Worm (Caenorhabditis elegans) whole organism, midembryonic: ENCODE measurements around the gene cdk-4.

Experiments used
- T22C8.4 ChIP-seq: fragments of 200-800 bp; sonication (Bioruptor generic); IDR thresholded peaks from 2 replicates; pipeline ENCODE4 v1.3.6; 2022; ENCODE audit warnings: missing genetic modification characterization, missing compliant biosample characterization
- cog-1 ChIP-seq: sonication (generic microtip); optimal IDR thresholded peaks from 2 replicates; lab custom pipeline; 2016; ENCODE audit warnings: missing genetic modification characterization, missing compliant biosample characterization
- flt-1 ChIP-seq: fragments of 200-800 bp; sonication (Bioruptor generic); IDR thresholded peaks from 2 replicates; pipeline ENCODE4 v1.3.6; 2022; ENCODE audit warnings: missing genetic modification characterization, missing compliant biosample characterization
- klf-2 ChIP-seq: fragments of 200-800 bp; sonication (Bioruptor generic); conservative IDR thresholded peaks from 2 replicates; pipeline ENCODE4 v1.3.6; 2022; ENCODE audit warnings: missing genetic modification reagents, missing genetic modification characterization, missing compliant biosample characterization
- med-1 ChIP-seq: sonication (generic microtip); optimal IDR thresholded peaks from 2 replicates; lab custom pipeline; 2017; ENCODE audit warnings: missing genetic modification characterization, mild to moderate bottlenecking, missing compliant biosample characterization, antibody characterized with exemption, missing genetic modification reagents; ENCODE audit not compliant: insufficient read depth
- ref-1 ChIP-seq: fragments of 200-800 bp; sonication (Bioruptor generic); conservative IDR thresholded peaks from 2 replicates; pipeline ENCODE4 v1.3.6; 2022; ENCODE audit warnings: missing genetic modification reagents, missing genetic modification characterization, missing compliant biosample characterization
- tab-1 ChIP-seq: fragments of 200-800 bp; sonication (Bioruptor generic); IDR thresholded peaks from 2 replicates; pipeline ENCODE4 v1.3.6; 2022; ENCODE audit warnings: missing genetic modification characterization, missing compliant biosample characterization
- ztf-23 ChIP-seq: fragments of 200-800 bp; sonication (Bioruptor generic); IDR thresholded peaks from 2 replicates; pipeline ENCODE4 v1.3.6; 2022; ENCODE audit warnings: missing genetic modification reagents, missing genetic modification characterization, missing compliant biosample characterization
- ztf-29 ChIP-seq: fragments of 200-800 bp; sonication (Bioruptor generic); IDR thresholded peaks from 2 replicates; pipeline ENCODE4 v1.3.6; 2022; ENCODE audit warnings: missing genetic modification reagents, missing genetic modification characterization, missing compliant biosample characterization

cdk-4 gene

ce11 chrX:13542757-13543156 is 24.0 kb upstream of the cdk-4 start:
- TF ChIP-seq tab-1 (GFP tag; lab: Robert Waterston, UW), result no peak
- TF ChIP-seq ztf-23 (GFP tag; lab: Robert Waterston, UW), result no peak
- no peak for TF ChIP-seq flt-1 (GFP tag; lab: Robert Waterston, UW)
- TF ChIP-seq ztf-29 (GFP tag; lab: Robert Waterston, UW), result no peak
- no peak for TF ChIP-seq T22C8.4 (GFP tag; lab: Robert Waterston, UW)
- no peak for TF ChIP-seq ref-1 (GFP tag; lab: Robert Waterston, UW)
- no peak for TF ChIP-seq med-1
- no peak for TF ChIP-seq klf-2
- TF ChIP-seq cog-1 (tag; lab: Kevin White, UChicago), result no peak

- TF ChIP-seq klf-2 (no peak), ztf-23 (GFP tag; lab: Robert Waterston, UW) (no peak), ref-1 (GFP tag; lab: Robert Waterston, UW) (no peak), cog-1 (tag; lab: Kevin White, UChicago) (no peak), tab-1 (GFP tag; lab: Robert Waterston, UW) (no peak), flt-1 (GFP tag; lab: Robert Waterston, UW) (no peak)
These were observed 23.5 kb upstream of the cdk-4 start, which contains the start of gene cah-4 for ce11 chrX:13542236-13542635. Gene cah-4 (plus strand): TSS chrX:13542574.

ce11 chrX:13541335-13541734 is 22.6 kb upstream of the cdk-4 start:
- no peak for TF ChIP-seq med-1

- no peak for TF ChIP-seq ztf-29 (GFP tag; lab: Robert Waterston, UW)
- no peak for TF ChIP-seq ztf-23 (GFP tag; lab: Robert Waterston, UW)
- TF ChIP-seq T22C8.4 (GFP tag; lab: Robert Waterston, UW), result no peak
These were observed 21.0 kb upstream of the cdk-4 start for ce11 chrX:13539701-13540100.

ce11 chrX:13536759-13537158 is 18.0 kb upstream of the cdk-4 start, which contains the start of gene R01E6.5:
Gene R01E6.5 (plus strand): TSS chrX:13537059.
- TF ChIP-seq T22C8.4 (GFP tag; lab: Robert Waterston, UW), result no peak
- TF ChIP-seq flt-1 (GFP tag; lab: Robert Waterston, UW), result no peak
- no peak for TF ChIP-seq ztf-23 (GFP tag; lab: Robert Waterston, UW)
- no peak for TF ChIP-seq cog-1 (tag; lab: Kevin White, UChicago)
- TF ChIP-seq med-1, result no peak
- no peak for TF ChIP-seq ztf-29 (GFP tag; lab: Robert Waterston, UW)
- TF ChIP-seq ref-1 (GFP tag; lab: Robert Waterston, UW), result no peak
- no peak for TF ChIP-seq klf-2
- no peak for TF ChIP-seq tab-1 (GFP tag; lab: Robert Waterston, UW)

ce11 chrX:13532424-13533309 is 14.0 kb upstream of the cdk-4 start, which contains the start of gene acr-12:
Gene acr-12 (plus strand): TSS chrX:13532853.
- no peak for TF ChIP-seq tab-1 (GFP tag; lab: Robert Waterston, UW)
- no peak for TF ChIP-seq klf-2
- TF ChIP-seq ztf-29 (GFP tag; lab: Robert Waterston, UW), result no peak
- no peak for TF ChIP-seq med-1
- no peak for TF ChIP-seq T22C8.4 (GFP tag; lab: Robert Waterston, UW)

ce11 chrX:13530015-13530778 is 11.5 kb upstream of the cdk-4 start:
- TF ChIP-seq ztf-23 (GFP tag; lab: Robert Waterston, UW), result no peak
- no peak for TF ChIP-seq klf-2
- no peak for TF ChIP-seq med-1
- TF ChIP-seq cog-1 (tag; lab: Kevin White, UChicago), result no peak
- no peak for TF ChIP-seq ref-1 (GFP tag; lab: Robert Waterston, UW)
- no peak for TF ChIP-seq T22C8.4 (GFP tag; lab: Robert Waterston, UW)
- TF ChIP-seq tab-1 (GFP tag; lab: Robert Waterston, UW), result no peak
- no peak for TF ChIP-seq ztf-29 (GFP tag; lab: Robert Waterston, UW)
- no peak for TF ChIP-seq flt-1 (GFP tag; lab: Robert Waterston, UW)

ce11 chrX:13528630-13529138 is 10.0 kb upstream of the cdk-4 start, which contains the start of gene F18H3.4:
Gene F18H3.4 (plus strand): TSS chrX:13529088.
- TF ChIP-seq flt-1 (GFP tag; lab: Robert Waterston, UW) (no peak), klf-2 (no peak), ztf-23 (GFP tag; lab: Robert Waterston, UW) (no peak), med-1 (no peak), T22C8.4 (GFP tag; lab: Robert Waterston, UW) (no peak), ztf-29 (GFP tag; lab: Robert Waterston, UW) (no peak), cog-1 (tag; lab: Kevin White, UChicago) (no peak), tab-1 (GFP tag; lab: Robert Waterston, UW) (no peak), ref-1 (GFP tag; lab: Robert Waterston, UW) (no peak)

- TF ChIP-seq flt-1 (GFP tag; lab: Robert Waterston, UW) (0 out of 2 replicates have a peak, but pooled peaks have one; percentile 39), ref-1 (GFP tag; lab: Robert Waterston, UW) (no peak), cog-1 (tag; lab: Kevin White, UChicago) (peak; percentile 69), ztf-29 (GFP tag; lab: Robert Waterston, UW) (peak; percentile 73), ztf-23 (GFP tag; lab: Robert Waterston, UW) (peak; percentile 72), T22C8.4 (GFP tag; lab: Robert Waterston, UW) (no peak)
These were observed 8.8 kb upstream of the cdk-4 start, which contains the start of gene pab-2 for ce11 chrX:13527347-13528092. Gene pab-2 (minus strand): TSS chrX:13527415.
